Fruit fly (Drosophila melanogaster) whole organism, wandering third instar larva: ENCODE results near the gene DIP2.

ENCODE experiments used
- Abd-B ChIP-seq: fragments of >200 bp; optimal IDR thresholded peaks from 2 replicates; lab custom pipeline; 2017; ENCODE audit warnings: missing biosample characterization, missing genetic modification characterization
- CG32264 ChIP-seq: fragments of 200-800 bp; sonication (Bioruptor generic); optimal IDR thresholded peaks from 2 replicates; lab custom pipeline; 2016; ENCODE audit warnings: missing biosample characterization, missing genetic modification characterization
- CG9705 ChIP-seq: fragments of 200-800 bp; sonication (Bioruptor generic); optimal IDR thresholded peaks from 2 replicates; lab custom pipeline; 2018; ENCODE audit warnings: missing biosample characterization, mild to moderate bottlenecking, missing genetic modification characterization
- CrebA ChIP-seq: fragments of 200-800 bp; sonication (Bioruptor generic); optimal IDR thresholded peaks from 2 replicates; lab custom pipeline; 2016; ENCODE audit warnings: missing biosample characterization, mild to moderate bottlenecking, missing genetic modification characterization, borderline replicate concordance
- Dfd ChIP-seq: fragments of >200 bp; optimal IDR thresholded peaks from 2 replicates; lab custom pipeline; 2017; ENCODE audit warnings: missing biosample characterization, missing genetic modification characterization
- HLH106 ChIP-seq: fragments of 200-800 bp; optimal IDR thresholded peaks from 3 replicates; lab custom pipeline; 2019; ENCODE audit warnings: missing biosample characterization, mild to moderate bottlenecking, missing genetic modification characterization, moderate library complexity
- Hnf4 ChIP-seq: fragments of 200-800 bp; sonication (Bioruptor generic); optimal IDR thresholded peaks from 2 replicates; lab custom pipeline; 2016; ENCODE audit warnings: missing biosample characterization, mild to moderate bottlenecking, missing genetic modification characterization
- Hr83 ChIP-seq: fragments of 200-300 bp; sonication (Bioruptor generic); optimal IDR thresholded peaks from 2 replicates; lab custom pipeline; 2016; ENCODE audit warnings: missing biosample characterization, mild to moderate bottlenecking, missing genetic modification characterization, moderate library complexity; ENCODE audit not compliant: poor library complexity, severe bottlenecking
- Jra ChIP-seq: sonication (Bioruptor generic); optimal IDR thresholded peaks from 2 replicates; lab custom pipeline; 2016; ENCODE audit warnings: missing biosample characterization, missing genetic modification characterization
- N ChIP-seq: fragments of >200 bp; optimal IDR thresholded peaks from 2 replicates; lab custom pipeline; 2018; ENCODE audit warnings: missing biosample characterization, missing external identifiers, missing genetic modification characterization
- OdsH ChIP-seq: fragments of 200-800 bp; sonication (Bioruptor generic); optimal IDR thresholded peaks from 2 replicates; lab custom pipeline; 2016; ENCODE audit warnings: missing biosample characterization, mild to moderate bottlenecking, missing genetic modification characterization
- Sp1 ChIP-seq: fragments of 200-800 bp; sonication (Bioruptor generic); optimal IDR thresholded peaks from 3 replicates; lab custom pipeline; 2019; ENCODE audit warnings: missing biosample characterization, mild to moderate bottlenecking, missing genetic modification characterization, moderate library complexity
- Vsx2 ChIP-seq: fragments of 200-300, 225-300 bp; sonication (Bioruptor generic); optimal IDR thresholded peaks from 2 replicates; lab custom pipeline; 2018; ENCODE audit warnings: missing biosample characterization, missing genetic modification characterization; ENCODE audit not compliant: partially characterized antibody
- br ChIP-seq: fragments of 200-800 bp; sonication (Bioruptor generic); optimal IDR thresholded peaks from 2 replicates; lab custom pipeline; 2016; ENCODE audit warnings: missing biosample characterization, missing genetic modification characterization
- brk ChIP-seq: fragments of 200-800 bp; sonication (Bioruptor generic); optimal IDR thresholded peaks from 2 replicates; lab custom pipeline; 2016; ENCODE audit warnings: missing biosample characterization, mild to moderate bottlenecking, missing genetic modification characterization
- dl ChIP-seq, 2 experiments: fragments of 175-275, 200-275 bp in 1 of 2; fragments of 200-275 bp in 1 of 2; sonication (Bioruptor generic); optimal IDR thresholded peaks; lab custom pipeline; 2018; ENCODE audit warnings: mild to moderate bottlenecking in 2 of 2, missing biosample characterization in 2 of 2, missing genetic modification characterization in 2 of 2, moderate library complexity in 2 of 2; ENCODE audit not compliant: partially characterized antibody in 2 of 2, insufficient read depth in 1 of 2
- dmrt93B ChIP-seq: fragments of 200-800 bp; sonication (Bioruptor generic); optimal IDR thresholded peaks from 2 replicates; lab custom pipeline; 2018; ENCODE audit warnings: missing biosample characterization, mild to moderate bottlenecking, missing genetic modification characterization
- dsf ChIP-seq: sonication (Bioruptor generic); optimal IDR thresholded peaks from 2 replicates; lab custom pipeline; 2016; ENCODE audit warnings: missing biosample characterization, missing genetic modification characterization, borderline replicate concordance
- ey ChIP-seq: fragments of 200-800 bp; sonication (Bioruptor generic); optimal IDR thresholded peaks from 2 replicates; lab custom pipeline; 2016; ENCODE audit warnings: missing biosample characterization, missing genetic modification characterization
- foxo ChIP-seq, 2 experiments: fragments of 200-800 bp; sonication (Bioruptor generic); optimal IDR thresholded peaks; 2 replicates in 1 of 2; 3 replicates in 1 of 2; lab custom pipeline; 2016 to 2017; ENCODE audit warnings: missing biosample characterization in 2 of 2, missing genetic modification characterization in 2 of 2
- fru ChIP-seq: fragments of 200-800 bp; sonication (Bioruptor generic); optimal IDR thresholded peaks from 3 replicates; lab custom pipeline; 2016; ENCODE audit warnings: missing biosample characterization, mild to moderate bottlenecking, missing genetic modification characterization
- h ChIP-seq: fragments of 200-800 bp; sonication (Bioruptor generic); optimal IDR thresholded peaks from 3 replicates; lab custom pipeline; 2016; ENCODE audit warnings: missing biosample characterization, mild to moderate bottlenecking, missing genetic modification characterization
- jim ChIP-seq: fragments of 175-275, 200-325 bp; sonication (Bioruptor generic); optimal IDR thresholded peaks from 2 replicates; lab custom pipeline; 2016; ENCODE audit warnings: missing biosample characterization, mild to moderate bottlenecking, missing genetic modification characterization
- psq ChIP-seq: fragments of 200-800 bp; sonication (Bioruptor generic); optimal IDR thresholded peaks from 3 replicates; lab custom pipeline; 2017; ENCODE audit warnings: missing biosample characterization, mild to moderate bottlenecking, missing genetic modification characterization, moderate library complexity
- rgr ChIP-seq: fragments of 200-800 bp; sonication (Bioruptor generic); optimal IDR thresholded peaks from 3 replicates; lab custom pipeline; 2016; ENCODE audit warnings: missing biosample characterization, mild to moderate bottlenecking, missing genetic modification characterization
- sage ChIP-seq: fragments of 200-800 bp; sonication (Bioruptor generic); optimal IDR thresholded peaks from 2 replicates; lab custom pipeline; 2016; ENCODE audit warnings: missing biosample characterization, mild to moderate bottlenecking, missing genetic modification characterization
- sv ChIP-seq: fragments of 200-800 bp; sonication (Bioruptor generic); optimal IDR thresholded peaks from 3 replicates; lab custom pipeline; 2016; ENCODE audit warnings: missing biosample characterization, missing genetic modification characterization
- tai ChIP-seq: sonication (Bioruptor generic); optimal IDR thresholded peaks from 2 replicates; lab custom pipeline; 2016; ENCODE audit warnings: missing biosample characterization, missing genetic modification characterization
- usp ChIP-seq: fragments of >200 bp; optimal IDR thresholded peaks from 2 replicates; lab custom pipeline; 2017; ENCODE audit warnings: missing biosample characterization, missing genetic modification characterization
- woc ChIP-seq: sonication (Bioruptor generic); optimal IDR thresholded peaks from 2 replicates; lab custom pipeline; 2016; ENCODE audit warnings: missing biosample characterization, mild to moderate bottlenecking, missing genetic modification characterization

The DIP2 gene

DNA sequence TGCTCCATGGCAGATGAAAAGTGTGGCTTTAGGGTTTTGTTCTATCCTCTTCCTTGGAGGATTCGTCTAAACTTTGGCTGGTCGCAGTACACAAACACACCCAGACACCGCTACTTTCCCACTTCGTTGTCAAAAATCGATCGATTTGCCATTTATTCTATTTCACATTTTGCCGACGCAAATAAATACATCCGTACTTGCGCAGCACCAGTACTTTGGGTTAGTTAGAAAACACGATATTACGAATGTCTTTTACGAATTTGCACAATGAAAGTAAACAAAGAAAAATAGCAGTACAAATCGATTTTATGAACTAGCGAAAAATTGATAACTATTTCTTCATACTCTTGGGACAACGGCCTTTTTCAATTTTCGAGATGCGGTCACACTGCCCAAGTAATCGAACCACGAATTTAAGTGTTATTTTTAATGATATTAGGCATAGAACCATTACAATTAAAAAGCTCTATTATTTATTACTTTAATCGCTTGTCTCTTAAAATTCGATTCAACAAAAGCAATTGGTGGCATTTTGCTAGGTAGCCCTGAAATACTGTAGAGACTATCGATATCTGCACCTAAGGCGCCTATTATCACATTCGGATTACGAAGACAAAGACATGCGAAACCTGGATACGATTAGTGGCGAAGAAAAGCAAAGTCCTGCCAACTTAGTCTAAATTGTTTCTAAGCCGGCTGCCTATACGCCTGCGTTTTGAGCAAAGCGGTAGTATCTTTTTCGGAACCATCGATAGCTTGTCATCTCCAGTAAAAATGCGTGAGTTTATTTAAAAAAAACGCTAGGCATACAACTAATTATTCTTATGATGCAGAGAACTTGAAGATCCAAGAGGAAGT is at the start of gene DIP2, which contains the start of gene wac:
Gene DIP2, minus strand, starts transcription at position 337 of the 858 bp plus-strand sequence.
Gene wac, plus strand, starts transcription at position 559 of the 858 bp plus-strand sequence.
- TF ChIP-seq N (GFP tag; lab: Kevin White, UChicago) (no peak), OdsH (peak; percentile 58), dsf (GFP tag; lab: Kevin White, UChicago) (peak; percentile 65), psq (GFP tag; lab: Kevin White, UChicago) (peak; percentile 71), CG9705 (GFP tag; lab: Kevin White, UChicago) (peak; percentile 11), dl (GFP tag; optimal IDR thresholded peaks at IDR 0.05; lab: Kevin White, UChicago; ENCODE audit: insufficient read depth in 1 of 2, partially characterized antibody in 2 of 2) (no peak), Jra (peak; percentile 85), h (GFP tag; lab: Kevin White, UChicago) (no peak), Hnf4 (GFP tag; lab: Kevin White, UChicago) (peak; percentile 90), Hr83 (GFP tag; lab: Kevin White, UChicago) (peak; percentile 97), CG32264 (GFP tag; lab: Kevin White, UChicago) (peak; percentile 32), fru (GFP tag; lab: Kevin White, UChicago) (no peak), HLH106 (tag; lab: Kevin White, UChicago) (no peak), ey (GFP tag; lab: Kevin White, UChicago) (peak; percentile 84), dmrt93B (no peak), brk (GFP tag; lab: Kevin White, UChicago) (peak; percentile 87), usp (no peak), sv (GFP tag; lab: Kevin White, UChicago) (peak; percentile 74), foxo (GFP tag; optimal IDR thresholded peaks at IDR 0.05; lab: Kevin White, UChicago) (peak in 1 of 2 experiments; percentile 88), rgr (peak; percentile 81), br (GFP tag; lab: Kevin White, UChicago) (peak; percentile 79), tai (GFP tag; lab: Kevin White, UChicago) (peak; percentile 95), sage (GFP tag; lab: Kevin White, UChicago) (no peak), jim (GFP tag; lab: Kevin White, UChicago) (peak; percentile 71)

DNA sequence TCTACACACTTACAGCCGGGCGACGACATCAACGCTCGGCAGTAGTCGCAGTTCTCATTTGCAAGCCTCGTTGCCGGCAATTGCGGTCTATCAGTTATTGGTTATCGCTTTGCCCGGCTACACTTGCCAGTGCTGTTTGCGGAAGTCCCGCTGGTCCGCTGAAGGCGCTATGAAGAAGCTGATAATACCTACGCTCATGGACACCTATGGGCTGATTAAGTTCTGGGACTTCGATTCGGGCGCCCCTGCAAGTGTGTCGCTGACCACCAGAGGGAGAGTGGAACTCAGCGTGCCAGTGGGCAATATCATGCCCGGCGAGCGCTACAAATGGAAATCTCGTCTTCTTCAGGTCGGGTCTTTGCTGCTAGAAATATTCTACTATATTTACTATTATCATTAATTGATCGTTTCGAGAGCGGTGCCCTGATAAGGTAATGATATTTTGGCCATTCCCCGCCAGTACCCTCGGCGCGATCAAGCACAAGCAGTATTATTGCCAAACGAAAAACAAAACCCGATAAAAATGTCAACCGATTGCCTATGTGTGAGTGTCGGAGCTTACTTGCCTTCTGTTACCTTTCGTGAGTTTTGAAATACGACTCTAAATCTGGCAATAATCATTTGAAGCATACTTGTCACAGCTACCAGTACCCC is 42.3 kb upstream of the DIP2 start:
- TF ChIP-seq woc (no peak), dl (GFP tag; optimal IDR thresholded peaks at IDR 0.05; lab: Kevin White, UChicago; ENCODE audit: insufficient read depth in 1 of 2, partially characterized antibody in 2 of 2) (no peak), ey (GFP tag; lab: Kevin White, UChicago) (no peak), CrebA (GFP tag; lab: Kevin White, UChicago) (no peak), OdsH (no peak), sage (GFP tag; lab: Kevin White, UChicago) (no peak), brk (GFP tag; lab: Kevin White, UChicago) (no peak), Dfd (no peak), foxo (GFP tag; optimal IDR thresholded peaks at IDR 0.05; lab: Kevin White, UChicago) (no peak), jim (GFP tag; lab: Kevin White, UChicago) (no peak), Jra (no peak)

- TF ChIP-seq rgr (no peak), br (GFP tag; lab: Kevin White, UChicago) (no peak), Abd-B (GFP tag; lab: Kevin White, UChicago) (no peak), ey (GFP tag; lab: Kevin White, UChicago) (no peak), woc (no peak), sage (GFP tag; lab: Kevin White, UChicago) (no peak), fru (GFP tag; lab: Kevin White, UChicago) (no peak), CrebA (GFP tag; lab: Kevin White, UChicago) (no peak), Vsx2 (GFP tag; lab: Kevin White, UChicago) (no peak), sv (GFP tag; lab: Kevin White, UChicago) (no peak), OdsH (no peak), Sp1 (GFP tag; lab: Kevin White, UChicago) (no peak), dmrt93B (no peak), CG32264 (GFP tag; lab: Kevin White, UChicago) (no peak), dl (GFP tag; optimal IDR thresholded peaks at IDR 0.05; lab: Kevin White, UChicago; ENCODE audit: insufficient read depth in 1 of 2, partially characterized antibody in 2 of 2) (no peak), jim (GFP tag; lab: Kevin White, UChicago) (no peak), N (GFP tag; lab: Kevin White, UChicago) (no peak), HLH106 (tag; lab: Kevin White, UChicago) (no peak), Dfd (no peak)
Measured at dm6 chr3L:298459-298858, 40.7 kb upstream of the DIP2 start.
